Fruit fly (Drosophila melanogaster) whole organism, embryonic: ENCODE measurements around the gene Spase12.
A peak's percentile ranks its signal among the peaks of the same experiment; 100 is the strongest.

ENCODE experiments used
- Awh ChIP-seq: fragments of 200-800 bp; sonication (Bioruptor generic); IDR thresholded peaks from 2 replicates; pipeline ENCODE4, ENCODE4 v1.3.6; 2022; ENCODE audit warnings: missing biosample characterization, missing genetic modification characterization
- Bdp1 ChIP-seq: fragments of 200-800 bp; sonication (Bioruptor generic); optimal IDR thresholded peaks from 3 replicates; lab custom pipeline; 2016; ENCODE audit warnings: missing biosample characterization, missing genetic modification characterization
- CG11504 ChIP-seq: fragments of 200-800 bp; sonication (Bioruptor generic); optimal IDR thresholded peaks from 3 replicates; lab custom pipeline; 2019; ENCODE audit warnings: missing biosample characterization, mild to moderate bottlenecking, missing genetic modification characterization, moderate library complexity
- CG12071 ChIP-seq: fragments of 200-800 bp; sonication (Bioruptor generic); optimal IDR thresholded peaks from 3 replicates; lab custom pipeline; 2018; ENCODE audit warnings: missing biosample characterization, mild to moderate bottlenecking, missing genetic modification characterization
- CG12769 ChIP-seq: fragments of 200-800 bp; sonication (Bioruptor generic); optimal IDR thresholded peaks from 2 replicates; lab custom pipeline; 2019; ENCODE audit warnings: missing biosample characterization, mild to moderate bottlenecking, missing genetic modification characterization, moderate library complexity
- CG13287 ChIP-seq: fragments of 200-800 bp; sonication (Bioruptor generic); IDR thresholded peaks from 2 replicates; pipeline ENCODE4 v1.3.6; 2022; ENCODE audit warnings: missing biosample characterization, missing genetic modification characterization; ENCODE audit not compliant: partially characterized antibody
- CG15514 ChIP-seq: fragments of 200-800 bp; sonication (Bioruptor generic); optimal IDR thresholded peaks from 3 replicates; lab custom pipeline; 2017; ENCODE audit warnings: missing biosample characterization, missing genetic modification characterization, mild to moderate bottlenecking, moderate library complexity, missing genetic modification reagents
- CG1603 ChIP-seq: fragments of 200-800 bp; sonication (Bioruptor generic); optimal IDR thresholded peaks from 2 replicates; lab custom pipeline; 2019; ENCODE audit warnings: missing biosample characterization, mild to moderate bottlenecking, missing genetic modification characterization, moderate library complexity
- CG16813 ChIP-seq: fragments of 200-800 bp; sonication (Bioruptor generic); IDR thresholded peaks from 3 replicates; pipeline ENCODE4 v1.3.6; 2022; ENCODE audit warnings: missing biosample characterization, missing genetic modification characterization; ENCODE audit not compliant: partially characterized antibody
- CG18262 ChIP-seq: fragments of 200-800 bp; optimal IDR thresholded peaks from 3 replicates; lab custom pipeline; 2019; ENCODE audit warnings: missing biosample characterization, mild to moderate bottlenecking, missing genetic modification characterization, moderate library complexity
- CG18599 ChIP-seq: fragments of 200-800 bp; sonication (Bioruptor generic); optimal IDR thresholded peaks from 3 replicates; lab custom pipeline; 2017; ENCODE audit warnings: missing biosample characterization, missing genetic modification characterization, mild to moderate bottlenecking, moderate library complexity, missing genetic modification reagents
- CG2678 ChIP-seq: fragments of 200-800 bp; sonication (Bioruptor generic); optimal IDR thresholded peaks from 3 replicates; lab custom pipeline; 2019; ENCODE audit warnings: missing biosample characterization, mild to moderate bottlenecking, missing genetic modification characterization, moderate library complexity
- CG3065 ChIP-seq: fragments of 200-800 bp; sonication (Bioruptor generic); optimal IDR thresholded peaks from 2 replicates; lab custom pipeline; 2016; ENCODE audit warnings: missing biosample characterization, missing genetic modification characterization
- CG32532 ChIP-seq: fragments of 200-800 bp; sonication (Bioruptor generic); IDR thresholded peaks from 2 replicates; pipeline ENCODE4 v1.3.6; 2022; ENCODE audit warnings: missing biosample characterization, missing genetic modification characterization
- CG4404 ChIP-seq: fragments of 200-800 bp; sonication (Bioruptor generic); IDR thresholded peaks from 2 replicates; pipeline ENCODE4 v1.3.6; 2022; ENCODE audit warnings: missing biosample characterization, missing genetic modification characterization
- CG6175 ChIP-seq: fragments of 200-800 bp; sonication (Bioruptor generic); IDR thresholded peaks from 3 replicates; pipeline ENCODE4 v1.3.6; 2022; ENCODE audit warnings: missing biosample characterization, missing genetic modification characterization
- CG6854 ChIP-seq: fragments of 200-800 bp; sonication (Bioruptor generic); optimal IDR thresholded peaks from 3 replicates; lab custom pipeline; 2017; ENCODE audit warnings: missing biosample characterization, mild to moderate bottlenecking, missing genetic modification characterization
- CG7357 ChIP-seq: fragments of 200-800 bp; sonication (Bioruptor generic); IDR thresholded peaks from 3 replicates; pipeline ENCODE4 v1.3.6; 2022; ENCODE audit warnings: missing biosample characterization, missing genetic modification characterization
- Chrac-16 ChIP-seq: fragments of 200-800 bp; sonication (Bioruptor generic); optimal IDR thresholded peaks from 3 replicates; lab custom pipeline; 2016; ENCODE audit warnings: missing biosample characterization, missing genetic modification characterization
- Drgx ChIP-seq: fragments of 200-800 bp; sonication (Bioruptor generic); IDR thresholded peaks from 2 replicates; pipeline ENCODE4 v1.3.6; 2022; ENCODE audit warnings: missing biosample characterization, missing genetic modification characterization
- Ets65A ChIP-seq: fragments of 200-800 bp; sonication (Bioruptor generic); peaks from one replicate; lab custom pipeline; 2016; ENCODE audit warnings: missing biosample characterization, missing genetic modification characterization
- HLH54F ChIP-seq: fragments of 200-800 bp; sonication (Bioruptor generic); optimal IDR thresholded peaks from 3 replicates; lab custom pipeline; 2016; ENCODE audit warnings: missing biosample characterization, missing genetic modification characterization
- Lpt ChIP-seq: fragments of >200 bp; optimal IDR thresholded peaks from 2 replicates; lab custom pipeline; 2018; ENCODE audit warnings: missing biosample characterization, missing genetic modification characterization
- Med ChIP-seq: fragments of 200-800 bp; sonication (Bioruptor generic); peaks from one replicate; lab custom pipeline; 2016; ENCODE audit warnings: missing biosample characterization, missing genetic modification characterization, mild to moderate bottlenecking, inconsistent platforms, moderate library complexity
- Nf-YC ChIP-seq: fragments of 200-800 bp; optimal IDR thresholded peaks from 3 replicates; lab custom pipeline; 2019; ENCODE audit warnings: missing biosample characterization, mild to moderate bottlenecking, missing genetic modification characterization, moderate library complexity
- Six4 ChIP-seq: fragments of 200-800 bp; sonication (Bioruptor generic); optimal IDR thresholded peaks from 2 replicates; lab custom pipeline; 2016; ENCODE audit warnings: missing biosample characterization, missing genetic modification characterization
- Sry-β ChIP-seq: fragments of 200-800 bp; sonication (Bioruptor generic); optimal IDR thresholded peaks from 2 replicates; lab custom pipeline; 2018; ENCODE audit warnings: missing biosample characterization, mild to moderate bottlenecking, missing genetic modification characterization, moderate library complexity
- chif ChIP-seq, 2 experiments: fragments of 200-800 bp; sonication (Bioruptor generic); optimal IDR thresholded peaks; 3 replicates each; lab custom pipeline; 2016; ENCODE audit warnings: missing biosample characterization in 2 of 2, missing genetic modification characterization in 2 of 2
- cwo ChIP-seq: fragments of 200-800 bp; sonication (Bioruptor generic); optimal IDR thresholded peaks from 3 replicates; lab custom pipeline; 2017; ENCODE audit warnings: missing biosample characterization, missing genetic modification characterization, mild to moderate bottlenecking, moderate library complexity, missing genetic modification reagents
- dmrt11E ChIP-seq: fragments of 200-800 bp; sonication (Bioruptor generic); optimal IDR thresholded peaks from 3 replicates; lab custom pipeline; 2018; ENCODE audit warnings: missing biosample characterization, mild to moderate bottlenecking, missing genetic modification characterization, moderate library complexity
- ftz-f1 ChIP-seq: fragments of 200-800 bp; sonication (Bioruptor generic); optimal IDR thresholded peaks from 2 replicates; lab custom pipeline; 2016; ENCODE audit warnings: missing biosample characterization, missing genetic modification characterization
- ham ChIP-seq: fragments of 200-800 bp; sonication (Bioruptor generic); IDR thresholded peaks from 2 replicates; pipeline ENCODE4 v1.3.6; 2022; ENCODE audit warnings: missing biosample characterization, missing genetic modification characterization
- hkb ChIP-seq, 2 experiments: fragments of 200-800 bp in 1 of 2; fragments of >200 bp in 1 of 2; sonication (Bioruptor generic) in 1 of 2; IDR thresholded peaks in 1 of 2; optimal IDR thresholded peaks in 1 of 2; 2 replicates each; pipeline versions ENCODE4 v1.3.6 to Lab custom; 2017 to 2022; ENCODE audit warnings: missing biosample characterization in 1 of 2, missing genetic modification characterization in 1 of 2
- ind ChIP-seq: fragments of 200-800 bp; sonication (Bioruptor generic); optimal IDR thresholded peaks from 3 replicates; lab custom pipeline; 2016; ENCODE audit warnings: missing biosample characterization, missing genetic modification characterization
- jigr1 ChIP-seq: fragments of 200-800 bp; sonication (Bioruptor generic); IDR thresholded peaks from 3 replicates; pipeline ENCODE4 v1.3.6; 2022; ENCODE audit warnings: missing biosample characterization, missing genetic modification characterization
- kni ChIP-seq: fragments of 200-800 bp; sonication (Bioruptor generic); optimal IDR thresholded peaks from 3 replicates; lab custom pipeline; 2017; ENCODE audit warnings: mild to moderate bottlenecking, missing biosample characterization, missing genetic modification reagents, missing genetic modification characterization
- lab ChIP-seq: fragments of 200-800 bp; sonication (Bioruptor generic); optimal IDR thresholded peaks from 3 replicates; lab custom pipeline; 2017; ENCODE audit warnings: missing biosample characterization, missing genetic modification characterization, mild to moderate bottlenecking, moderate library complexity, missing genetic modification reagents
- lov ChIP-seq, 2 experiments: fragments of 200-800 bp in 1 of 2; fragments of >200 bp in 1 of 2; sonication (Bioruptor generic) in 1 of 2; IDR thresholded peaks in 1 of 2; optimal IDR thresholded peaks in 1 of 2; 2 replicates in 1 of 2; 3 replicates in 1 of 2; pipeline versions ENCODE4 v1.3.6 to Lab custom; 2017 to 2022; ENCODE audit warnings: missing biosample characterization in 1 of 2, missing genetic modification characterization in 1 of 2
- mam ChIP-seq: fragments of 200-800 bp; sonication (Bioruptor generic); optimal IDR thresholded peaks from 3 replicates; lab custom pipeline; 2016; ENCODE audit warnings: missing biosample characterization, missing genetic modification characterization
- pum ChIP-seq: fragments of 200-800 bp; sonication (Bioruptor generic); optimal IDR thresholded peaks from 2 replicates; lab custom pipeline; 2016; ENCODE audit warnings: missing biosample characterization, missing genetic modification characterization
- rib ChIP-seq: fragments of 200-800 bp; sonication (Bioruptor generic); IDR thresholded peaks from 2 replicates; pipeline ENCODE4 v1.3.6; 2022; ENCODE audit warnings: missing biosample characterization, missing genetic modification characterization
- row ChIP-seq: fragments of 200-800 bp; sonication (Bioruptor generic); IDR thresholded peaks from 3 replicates; pipeline ENCODE4 v1.3.6; 2022; ENCODE audit warnings: missing biosample characterization, missing genetic modification characterization
- sna ChIP-seq: fragments of 200-800 bp; sonication (Bioruptor generic); IDR thresholded peaks from 2 replicates; pipeline ENCODE4 v1.3.6; 2022; ENCODE audit warnings: missing biosample characterization, missing genetic modification characterization; ENCODE audit not compliant: partially characterized antibody
- sob ChIP-seq: fragments of 200-800 bp; sonication (Bioruptor generic); IDR thresholded peaks from 2 replicates; pipeline ENCODE4 v1.3.6; 2022; ENCODE audit warnings: missing biosample characterization, missing genetic modification characterization
- sug ChIP-seq: fragments of 200-800 bp; optimal IDR thresholded peaks from 2 replicates; lab custom pipeline; 2019; ENCODE audit warnings: missing biosample characterization, mild to moderate bottlenecking, missing genetic modification characterization, moderate library complexity
- toy ChIP-seq: fragments of 200-800 bp; sonication (Bioruptor generic); IDR thresholded peaks from 2 replicates; pipeline ENCODE4 v1.3.6; 2022; ENCODE audit warnings: missing biosample characterization, missing genetic modification characterization
- zfh1 ChIP-seq: fragments of 200-800 bp; sonication (Bioruptor generic); IDR thresholded peaks from 3 replicates; pipeline ENCODE4 v1.3.6; 2022; ENCODE audit warnings: missing biosample characterization, missing genetic modification characterization
- zfh2 ChIP-seq: fragments of 200-800 bp; sonication (Bioruptor generic); optimal IDR thresholded peaks from 2 replicates; lab custom pipeline; 2016; ENCODE audit warnings: missing biosample characterization, missing genetic modification characterization

Gene Spase12

DNA sequence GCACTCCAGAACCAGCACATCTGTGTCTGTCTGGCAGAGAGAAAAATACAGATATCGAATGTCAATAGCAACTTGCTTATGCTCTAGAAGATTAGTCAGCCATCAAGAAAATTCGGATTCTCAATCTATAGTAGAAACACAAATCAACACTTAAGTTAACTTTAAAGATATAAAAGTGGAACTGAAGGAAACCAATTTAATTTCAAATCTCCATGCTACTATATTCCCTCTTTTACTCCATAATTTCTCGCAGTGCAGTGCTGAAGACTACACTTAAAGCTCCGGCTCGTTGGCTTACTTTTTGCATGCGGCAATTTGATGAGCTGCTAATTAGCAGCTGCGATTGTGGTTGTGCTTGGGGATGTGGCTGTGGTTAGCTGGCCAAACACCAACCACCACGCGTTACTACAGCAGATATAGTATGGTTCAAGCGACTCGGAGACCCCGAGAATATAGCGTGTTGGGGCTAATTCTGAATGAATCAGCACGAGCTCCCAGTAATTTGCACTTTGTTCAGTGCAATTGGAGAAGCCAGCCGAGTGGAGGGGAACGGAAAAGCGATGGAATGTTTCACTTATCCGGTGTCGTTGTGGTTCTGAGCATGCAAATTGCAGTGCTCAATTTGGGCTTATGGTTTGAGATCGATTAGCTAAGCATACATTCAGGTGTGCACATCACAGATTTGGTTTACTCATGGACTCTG lies 30.6 kb downstream of the Spase12 start (continued):
- TF ChIP-seq Drgx (GFP tag; lab: Robert Waterston, UW) = 0 out of 2 replicates have a peak, but pooled peaks have one; percentile 19
- TF ChIP-seq pum = no peak
- TF ChIP-seq cwo (GFP tag; lab: Kevin White, UChicago) = no peak
- no peak for TF ChIP-seq CG6854
- TF ChIP-seq dmrt11E (tag; lab: Kevin White, UChicago) = no peak
- TF ChIP-seq Awh (GFP tag; lab: Robert Waterston, UW) = no peak
- TF ChIP-seq zfh1 = peak; percentile 62; the same call in 2 of the 3 replicates
- TF ChIP-seq CG18262 (tag; lab: Kevin White, UChicago) = peak; percentile 51
- TF ChIP-seq toy (GFP tag; lab: Robert Waterston, UW) = no peak
- TF ChIP-seq CG13287 (GFP tag; lab: Robert Waterston, UW) = no peak
- peak; percentile 9 for TF ChIP-seq CG11504
- TF ChIP-seq hkb (optimal IDR thresholded peaks at IDR 0.05; lab: Kevin White, UChicago) = no peak
- no peak for TF ChIP-seq hkb (GFP tag; IDR thresholded peaks at IDR 0.05; lab: Robert Waterston, UW)
- no peak for TF ChIP-seq lov (optimal IDR thresholded peaks at IDR 0.05; lab: Kevin White, UChicago)
- TF ChIP-seq lov (GFP tag; IDR thresholded peaks at IDR 0.05; lab: Robert Waterston, UW) = no peak
- TF ChIP-seq CG7357 (GFP tag; lab: Robert Waterston, UW) = 0 out of 3 replicates have a peak, but pooled peaks have one; percentile 22
- TF ChIP-seq kni (GFP tag; lab: Kevin White, UChicago) = no peak
- TF ChIP-seq ftz-f1 (GFP tag; lab: Kevin White, UChicago) = no peak
- TF ChIP-seq Lpt (GFP tag; lab: Kevin White, UChicago) = no peak
- no peak for TF ChIP-seq CG15514 (GFP tag; lab: Kevin White, UChicago)
- TF ChIP-seq CG1603 (tag; lab: Kevin White, UChicago) = peak; percentile 23

DNA sequence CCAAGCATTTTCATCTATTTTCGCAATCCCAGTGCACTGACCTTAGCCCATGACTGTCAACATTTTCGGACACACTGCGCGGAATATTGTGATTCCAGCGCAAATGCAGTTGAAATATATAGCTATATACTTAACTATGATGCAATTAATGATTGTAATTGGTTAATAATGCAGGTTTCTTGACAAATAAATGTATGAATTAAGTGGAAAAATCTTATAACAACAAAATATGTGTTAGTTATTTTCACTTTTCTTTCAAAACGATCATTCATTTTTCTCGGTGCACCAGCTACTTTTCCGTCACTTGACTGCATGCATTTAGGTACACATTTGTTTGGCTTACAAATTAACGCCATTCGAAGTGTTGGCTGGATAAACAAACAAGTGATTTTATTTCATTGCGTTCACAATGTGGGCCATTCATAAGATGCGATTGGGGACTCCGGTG lies 32.2 kb downstream of the Spase12 start:
- TF ChIP-seq CG3065 (no peak), ham (GFP tag; lab: Robert Waterston, UW) (no peak), Nf-YC (tag; lab: Kevin White, UChicago) (no peak), Bdp1 (GFP tag; lab: Kevin White, UChicago) (no peak), CG16813 (no peak), CG15514 (GFP tag; lab: Kevin White, UChicago) (peak; percentile 7), CG18599 (GFP tag; lab: Kevin White, UChicago) (peak; percentile 35), Chrac-16 (GFP tag; lab: Kevin White, UChicago) (no peak), rib (GFP tag; lab: Robert Waterston, UW) (no peak), Six4 (GFP tag; lab: Kevin White, UChicago) (peak; percentile 0), CG6175 (GFP tag; lab: Robert Waterston, UW) (no peak), lab (GFP tag; lab: Kevin White, UChicago) (peak; percentile 56), mam (GFP tag; lab: Kevin White, UChicago) (peak; percentile 31), zfh2 (no peak), Med (GFP tag; lab: Kevin White, UChicago) (peak; percentile 83), sob (GFP tag; lab: Robert Waterston, UW) (no peak), CG32532 (no peak), row (peak; percentile 62), CG12769 (peak; percentile 36), Sry-β (GFP tag; lab: Kevin White, UChicago) (no peak), CG12071 (GFP tag; lab: Kevin White, UChicago) (peak; percentile 26), zfh1 (peak; percentile 49; the same call in 1 of the 3 replicates), sna (GFP tag; lab: Robert Waterston, UW) (no peak), jigr1 (GFP tag; lab: Robert Waterston, UW) (no peak), ind (GFP tag; lab: Kevin White, UChicago) (no peak), sug (tag; lab: Kevin White, UChicago) (no peak), CG4404 (GFP tag; lab: Robert Waterston, UW) (peak; percentile 25; the same call in 1 of the 2 replicates), CG2678 (tag; lab: Kevin White, UChicago) (peak; percentile 49), chif (GFP tag; optimal IDR thresholded peaks at IDR 0.05; lab: Kevin White, UChicago) (peak; percentile 29 to 56), HLH54F (GFP tag; lab: Kevin White, UChicago) (peak; percentile 22), Ets65A (peak; percentile 91)
